Worm (Caenorhabditis elegans): ENCODE data around the gene fbxc-15.
"Not testable (repeated sequence)": the region's sequence is repeated elsewhere in the genome, so short reads cannot be mapped to it uniquely, and the experiment has no call there.

fbxc-15 gene

ce11 chrII:953052-953451 lies 26.2 kb upstream of the fbxc-15 start:
- TF ChIP-seq F13C5.2 (tag; optimal IDR thresholded peaks at IDR 0.05) (no peak), B0310.2 (tag; optimal IDR thresholded peaks at IDR 0.05) (no peak), sea-1 (GFP tag; conservative IDR thresholded peaks at IDR 0.05) (no peak), hnd-1 (tag; optimal IDR thresholded peaks at IDR 0.05) (no peak), ets-7 (tag; optimal IDR thresholded peaks at IDR 0.05) (no peak), scrt-1 (GFP tag; IDR thresholded peaks at IDR 0.05) (no peak), aly-1 (tag; optimal IDR thresholded peaks at IDR 0.05) (no peak)

- TF ChIP-seq hmg-4 (GFP tag; optimal IDR thresholded peaks at IDR 0.05); ceh-13 (GFP tag; optimal IDR thresholded peaks at IDR 0.05); flt-1 (GFP tag; IDR thresholded peaks at IDR 0.05): not testable (repeated sequence)
These were observed 24.6 kb upstream of the fbxc-15 start, which contains the start of gene fbxc-7 for ce11 chrII:954626-955025. Gene fbxc-7, plus strand, starts transcription at chrII:954926.

- TF ChIP-seq hnd-1 (tag; optimal IDR thresholded peaks at IDR 0.05), result no peak
These were observed 20.6 kb upstream of the fbxc-15 start, which contains the start of gene sdz-4 for ce11 chrII:958618-959017. Gene sdz-4, plus strand, starts transcription at chrII:958918.

DNA sequence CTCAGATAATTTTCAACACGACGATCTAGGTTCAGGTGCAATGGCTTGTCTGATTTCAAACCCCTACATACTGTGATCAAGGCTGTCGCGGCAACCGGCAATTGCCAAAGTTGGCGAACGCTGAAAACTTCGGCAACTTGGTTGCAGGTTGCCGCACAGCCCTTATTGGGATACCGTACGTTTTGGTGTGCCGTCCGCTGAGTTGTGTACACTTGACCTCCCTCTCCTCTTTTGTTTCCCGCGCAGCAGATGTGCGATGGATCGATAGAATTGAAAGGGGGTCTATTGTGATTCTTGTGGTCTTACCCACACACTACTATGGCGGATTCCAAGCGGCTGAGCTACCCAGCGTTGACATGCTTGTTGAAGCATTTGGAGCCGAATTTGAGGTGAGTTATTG lies 19.0 kb upstream of the fbxc-15 start, which contains the start of the genes C32B5.18 and C32B5.7:
Gene C32B5.18 (plus strand): TSS at position 301 of the 400 bp plus-strand sequence.
Gene C32B5.7 (plus strand): TSS at position 311 of the 400 bp plus-strand sequence.
- TF ChIP-seq hmbx-1 (tag; optimal IDR thresholded peaks at IDR 0.05), result no peak
- no peak for TF ChIP-seq aly-1 (tag; optimal IDR thresholded peaks at IDR 0.05)
- TF ChIP-seq sea-1 (GFP tag; conservative IDR thresholded peaks at IDR 0.05), result no peak
- TF ChIP-seq tbx-37 (GFP tag; conservative IDR thresholded peaks at IDR 0.05), result no peak
- TF ChIP-seq hmg-4 (GFP tag; optimal IDR thresholded peaks at IDR 0.05), result peak; percentile 6

- TF ChIP-seq tra-4 (tag; optimal IDR thresholded peaks at IDR 0.05), result no peak
- TF ChIP-seq B0310.2 (tag; optimal IDR thresholded peaks at IDR 0.05), result no peak
- no peak for TF ChIP-seq scrt-1 (GFP tag; IDR thresholded peaks at IDR 0.05)
- TF ChIP-seq tbx-37 (GFP tag; conservative IDR thresholded peaks at IDR 0.05), result no peak
- no peak for TF ChIP-seq ets-7 (tag; optimal IDR thresholded peaks at IDR 0.05)
- TF ChIP-seq hnd-1 (tag; optimal IDR thresholded peaks at IDR 0.05), result no peak
- TF ChIP-seq hmg-4 (GFP tag; optimal IDR thresholded peaks at IDR 0.05), result no peak
- no peak for TF ChIP-seq flt-1 (GFP tag; IDR thresholded peaks at IDR 0.05)
- no peak for TF ChIP-seq F13C5.2 (tag; optimal IDR thresholded peaks at IDR 0.05)
- no peak for TF ChIP-seq hmbx-1 (tag; optimal IDR thresholded peaks at IDR 0.05)
- TF ChIP-seq tbx-11 (GFP tag; IDR thresholded peaks at IDR 0.05), result no peak
- TF ChIP-seq ceh-13 (GFP tag; optimal IDR thresholded peaks at IDR 0.05), result no peak
- no peak for TF ChIP-seq aly-1 (tag; optimal IDR thresholded peaks at IDR 0.05)
- no peak for TF ChIP-seq sea-1 (GFP tag; conservative IDR thresholded peaks at IDR 0.05)
- no peak for TF ChIP-seq ama-1 (optimal IDR thresholded peaks at IDR 0.05)
- no peak for TF ChIP-seq pes-1 (GFP tag; IDR thresholded peaks at IDR 0.05)
- no peak for TF ChIP-seq ceh-36 (tag; optimal IDR thresholded peaks at IDR 0.05)
These were observed 17.3 kb upstream of the fbxc-15 start, which contains the start of gene C32B5.13 for ce11 chrII:961961-962360. Gene C32B5.13, minus strand, starts transcription at chrII:962061.

- TF ChIP-seq tbx-37 (GFP tag; conservative IDR thresholded peaks at IDR 0.05); B0310.2 (tag; optimal IDR thresholded peaks at IDR 0.05); ama-1 (optimal IDR thresholded peaks at IDR 0.05): not testable (repeated sequence)
These were observed 12.3 kb upstream of the fbxc-15 start, which contains the start of gene fbxc-18 for ce11 chrII:966962-967361. Gene fbxc-18, minus strand, starts transcription at chrII:967062.

DNA sequence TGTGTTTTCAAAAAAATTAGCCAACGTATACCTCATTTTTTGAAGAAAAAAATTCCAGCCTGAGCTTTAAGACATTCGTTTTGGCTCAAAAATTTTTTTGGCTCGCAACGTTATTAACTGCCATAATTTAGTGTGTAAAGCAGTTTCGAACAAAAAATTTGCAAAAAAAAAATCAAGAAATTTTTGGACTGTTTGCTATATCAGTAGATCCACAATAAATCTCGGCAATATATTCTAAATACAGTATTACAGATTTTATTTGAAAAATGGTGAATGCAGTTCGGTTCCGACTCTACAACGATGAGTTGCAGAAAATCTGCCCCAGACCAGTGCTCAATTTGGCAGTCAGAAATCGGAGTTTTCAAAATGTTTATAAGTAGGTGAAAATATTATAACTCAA lies 11.1 kb upstream of the fbxc-15 start, which contains the start of gene C32B5.6:
Gene C32B5.6 (plus strand): TSS at position 301 of the 400 bp plus-strand sequence.
- not testable (repeated sequence) for TF ChIP-seq tbx-11 (GFP tag; IDR thresholded peaks at IDR 0.05); pes-1 (GFP tag; IDR thresholded peaks at IDR 0.05); ceh-13 (GFP tag; optimal IDR thresholded peaks at IDR 0.05)

- TF ChIP-seq ets-7 (tag; optimal IDR thresholded peaks at IDR 0.05) (no peak), ceh-36 (tag; optimal IDR thresholded peaks at IDR 0.05) (no peak), B0310.2 (tag; optimal IDR thresholded peaks at IDR 0.05) (no peak), hmg-4 (GFP tag; optimal IDR thresholded peaks at IDR 0.05) (no peak), tra-4 (tag; optimal IDR thresholded peaks at IDR 0.05) (no peak), F13C5.2 (tag; optimal IDR thresholded peaks at IDR 0.05) (no peak), tbx-37 (GFP tag; conservative IDR thresholded peaks at IDR 0.05) (no peak), scrt-1 (GFP tag; IDR thresholded peaks at IDR 0.05) (no peak), ceh-13 (GFP tag; optimal IDR thresholded peaks at IDR 0.05) (no peak), flt-1 (GFP tag; IDR thresholded peaks at IDR 0.05) (no peak), sea-1 (GFP tag; conservative IDR thresholded peaks at IDR 0.05) (no peak), aly-1 (tag; optimal IDR thresholded peaks at IDR 0.05) (no peak), tbx-11 (GFP tag; IDR thresholded peaks at IDR 0.05) (no peak), hmbx-1 (tag; optimal IDR thresholded peaks at IDR 0.05) (no peak), pes-1 (GFP tag; IDR thresholded peaks at IDR 0.05) (no peak), ama-1 (optimal IDR thresholded peaks at IDR 0.05) (no peak), hnd-1 (tag; optimal IDR thresholded peaks at IDR 0.05) (no peak)
These were observed 6.4 kb upstream of the fbxc-15 start, which contains the start of gene C32B5.15 for ce11 chrII:972850-973249. Gene C32B5.15, minus strand, starts transcription at chrII:972950.

DNA sequence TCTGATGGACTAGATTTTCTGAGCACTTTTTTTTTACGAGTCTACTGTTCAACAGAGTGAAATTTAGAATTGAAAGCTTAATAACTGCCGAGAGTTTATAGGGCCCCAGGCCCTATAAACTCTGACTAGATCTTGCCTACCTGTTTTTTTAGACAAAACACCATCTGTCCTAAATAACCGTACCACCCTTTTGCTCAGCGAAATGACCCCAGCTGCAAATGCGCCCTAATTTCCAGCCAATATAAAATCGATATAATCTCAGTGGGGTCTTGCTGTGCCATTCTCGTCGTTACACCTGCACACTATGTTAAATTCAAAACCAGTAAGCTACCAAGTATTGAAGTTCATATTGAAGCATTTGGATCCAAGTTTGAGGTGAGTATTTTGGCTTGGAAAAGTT lies 5.2 kb upstream of the fbxc-15 start, which contains the start of gene fbxc-14:
Gene fbxc-14 (plus strand): TSS at position 301 of the 400 bp plus-strand sequence.
- TF ChIP-seq ama-1 (optimal IDR thresholded peaks at IDR 0.05) (no peak), hmg-4 (GFP tag; optimal IDR thresholded peaks at IDR 0.05) (no peak), B0310.2 (tag; optimal IDR thresholded peaks at IDR 0.05) (no peak), hmbx-1 (tag; optimal IDR thresholded peaks at IDR 0.05) (no peak), pes-1 (GFP tag; IDR thresholded peaks at IDR 0.05) (no peak), ceh-13 (GFP tag; optimal IDR thresholded peaks at IDR 0.05) (no peak), tra-4 (tag; optimal IDR thresholded peaks at IDR 0.05) (no peak), ceh-36 (tag; optimal IDR thresholded peaks at IDR 0.05) (no peak), flt-1 (GFP tag; IDR thresholded peaks at IDR 0.05) (no peak), scrt-1 (GFP tag; IDR thresholded peaks at IDR 0.05) (no peak)
